Fruit fly (Drosophila melanogaster) whole organism, pupa: ENCODE data around the gene Ufd1.

Experiments
- CG10348 ChIP-seq: fragments of 200-800 bp; sonication (Bioruptor generic); IDR thresholded peaks from 2 replicates; pipeline ENCODE4 v1.3.6; 2022; ENCODE audit warnings: missing biosample characterization, missing genetic modification characterization
- CG13204 ChIP-seq: fragments of 200-800 bp; sonication (Bioruptor generic); optimal IDR thresholded peaks from 2 replicates; lab custom pipeline; 2018; ENCODE audit warnings: missing biosample characterization, mild to moderate bottlenecking, missing genetic modification characterization, moderate library complexity
- CG32121 ChIP-seq: fragments of 200-800 bp; sonication (Bioruptor generic); IDR thresholded peaks from 2 replicates; pipeline ENCODE4 v1.3.6; 2022; ENCODE audit warnings: missing biosample characterization, missing genetic modification characterization
- CG4496 ChIP-seq: fragments of 200-800 bp; sonication (Bioruptor generic); IDR thresholded peaks from 3 replicates; pipeline ENCODE4 v1.3.6; 2022; ENCODE audit warnings: missing biosample characterization, missing genetic modification characterization
- CG8159 ChIP-seq: fragments of 200-800 bp; sonication (Bioruptor generic); optimal IDR thresholded peaks from 3 replicates; lab custom pipeline; 2018; ENCODE audit warnings: missing biosample characterization, mild to moderate bottlenecking, missing genetic modification characterization, moderate library complexity
- CG9948 ChIP-seq: fragments of 200-800 bp; sonication (Bioruptor generic); optimal IDR thresholded peaks from 2 replicates; lab custom pipeline; 2018; ENCODE audit warnings: missing biosample characterization, mild to moderate bottlenecking, missing genetic modification characterization, moderate library complexity
- D1 ChIP-seq: fragments of 200-800 bp; sonication (Bioruptor generic); optimal IDR thresholded peaks from 2 replicates; lab custom pipeline; 2018; ENCODE audit warnings: missing biosample characterization, mild to moderate bottlenecking, missing genetic modification characterization, moderate library complexity
- Pif1A ChIP-seq: fragments of 200-800 bp; sonication (Bioruptor generic); optimal IDR thresholded peaks from 3 replicates; lab custom pipeline; 2016; ENCODE audit warnings: missing biosample characterization, missing genetic modification characterization
- Pif1B ChIP-seq: fragments of 200-800 bp; sonication (Bioruptor generic); optimal IDR thresholded peaks from 3 replicates; lab custom pipeline; 2016; ENCODE audit warnings: missing biosample characterization, missing genetic modification characterization
- rn ChIP-seq: fragments of 200-800 bp; sonication (Bioruptor generic); IDR thresholded peaks from 2 replicates; pipeline ENCODE4 v1.3.6; 2022; ENCODE audit warnings: missing biosample characterization, missing genetic modification characterization

- TF ChIP-seq CG13204 (GFP tag; lab: Kevin White, UChicago) (no peak), CG10348 (no peak), CG8159 (no peak), D1 (no peak), CG9948 (tag; lab: Kevin White, UChicago) (no peak), CG4496 (GFP tag; lab: Robert Waterston, UW) (no peak), Pif1A (GFP tag; lab: Kevin White, UChicago) (no peak), rn (no peak), CG32121 (GFP tag; lab: Robert Waterston, UW) (no peak), Pif1B (GFP tag; lab: Kevin White, UChicago) (no peak)
Measured at dm6 chr3L:11130535-11130934, 7.5 kb upstream of the Ufd1 start, which contains the start of gene nol.
